Fruit fly (Drosophila melanogaster) whole organism, embryonic: ENCODE data around the gene CG5828.

ENCODE experiments used
- Abd-B ChIP-seq: fragments of 200-800 bp; sonication (Bioruptor generic); optimal IDR thresholded peaks from 2 replicates; lab custom pipeline; 2018; ENCODE audit warnings: missing biosample characterization, mild to moderate bottlenecking, missing genetic modification characterization, moderate library complexity
- Atf-2 ChIP-seq: fragments of 200-800 bp; sonication (Bioruptor generic); optimal IDR thresholded peaks from 2 replicates; lab custom pipeline; 2016; ENCODE audit warnings: missing biosample characterization, missing genetic modification characterization
- CG10565 ChIP-seq: fragments of 200-800 bp; sonication (Bioruptor generic); optimal IDR thresholded peaks from 3 replicates; lab custom pipeline; 2016; ENCODE audit warnings: missing biosample characterization, mild to moderate bottlenecking, missing genetic modification characterization
- CG11456 ChIP-seq: fragments of 200-800 bp; sonication (Bioruptor generic); IDR thresholded peaks from 3 replicates; pipeline ENCODE4 v1.3.6; 2022; ENCODE audit warnings: missing biosample characterization, missing genetic modification characterization
- CG12155 ChIP-seq: fragments of 200-800 bp; sonication (Bioruptor generic); optimal IDR thresholded peaks from 3 replicates; lab custom pipeline; 2016; ENCODE audit warnings: missing biosample characterization, missing genetic modification characterization
- CG13296 ChIP-seq: fragments of 200-800 bp; sonication (Bioruptor generic); optimal IDR thresholded peaks from 3 replicates; lab custom pipeline; 2018; ENCODE audit warnings: missing biosample characterization, mild to moderate bottlenecking, missing genetic modification characterization
- CG16863 ChIP-seq: fragments of 200-800 bp; sonication (Bioruptor generic); optimal IDR thresholded peaks from 3 replicates; lab custom pipeline; 2016; ENCODE audit warnings: missing biosample characterization, missing genetic modification characterization
- CG17359 ChIP-seq: fragments of 200-800 bp; sonication (Bioruptor generic); optimal IDR thresholded peaks from 3 replicates; lab custom pipeline; 2018; ENCODE audit warnings: missing biosample characterization, mild to moderate bottlenecking, missing genetic modification characterization, moderate library complexity
- CG18262 ChIP-seq: fragments of 200-800 bp; optimal IDR thresholded peaks from 3 replicates; lab custom pipeline; 2019; ENCODE audit warnings: missing biosample characterization, mild to moderate bottlenecking, missing genetic modification characterization, moderate library complexity
- CG31365 ChIP-seq: fragments of 200-800 bp; sonication (Bioruptor generic); optimal IDR thresholded peaks from 2 replicates; lab custom pipeline; 2018; ENCODE audit warnings: missing biosample characterization, mild to moderate bottlenecking, missing genetic modification characterization
- CG32532 ChIP-seq: fragments of 200-800 bp; sonication (Bioruptor generic); IDR thresholded peaks from 2 replicates; pipeline ENCODE4 v1.3.6; 2022; ENCODE audit warnings: missing biosample characterization, missing genetic modification characterization
- CG3847 ChIP-seq: fragments of 200-800 bp; sonication (Bioruptor generic); IDR thresholded peaks from 2 replicates; pipeline ENCODE4 v1.3.6; 2022; ENCODE audit warnings: missing biosample characterization, missing genetic modification characterization
- CG6854 ChIP-seq: fragments of 200-800 bp; sonication (Bioruptor generic); optimal IDR thresholded peaks from 3 replicates; lab custom pipeline; 2017; ENCODE audit warnings: missing biosample characterization, mild to moderate bottlenecking, missing genetic modification characterization
- CG7556 ChIP-seq: fragments of 200-800 bp; sonication (Bioruptor generic); optimal IDR thresholded peaks from 2 replicates; lab custom pipeline; 2017; ENCODE audit warnings: missing biosample characterization, mild to moderate bottlenecking, missing genetic modification characterization
- CG8359 ChIP-seq: fragments of 200-800 bp; sonication (Bioruptor generic); optimal IDR thresholded peaks from 2 replicates; lab custom pipeline; 2017; ENCODE audit warnings: missing biosample characterization, mild to moderate bottlenecking, missing genetic modification characterization, borderline replicate concordance
- CG8478 ChIP-seq: fragments of >200 bp; optimal IDR thresholded peaks from 2 replicates; lab custom pipeline; 2018
- Dip2 ChIP-seq: fragments of 200-800 bp; sonication (Bioruptor generic); IDR thresholded peaks from 2 replicates; pipeline ENCODE4 v1.3.6; 2022; ENCODE audit warnings: missing biosample characterization, missing genetic modification characterization
- H2.0 ChIP-seq: fragments of 200-800 bp; sonication (Bioruptor generic); IDR thresholded peaks from 2 replicates; pipeline ENCODE4 v1.3.6; 2022; ENCODE audit warnings: missing biosample characterization, missing genetic modification characterization
- Hr39 ChIP-seq: fragments of >200 bp; optimal IDR thresholded peaks from 2 replicates; lab custom pipeline; 2017
- Lpt ChIP-seq: fragments of >200 bp; optimal IDR thresholded peaks from 2 replicates; lab custom pipeline; 2018; ENCODE audit warnings: missing biosample characterization, missing genetic modification characterization
- MESR4 ChIP-seq: fragments of 200-800 bp; sonication (Bioruptor generic); optimal IDR thresholded peaks from 2 replicates; lab custom pipeline; 2018; ENCODE audit warnings: missing biosample characterization, mild to moderate bottlenecking, missing genetic modification characterization, moderate library complexity
- MTF-1 ChIP-seq: fragments of 200-800 bp; sonication (Bioruptor generic); optimal IDR thresholded peaks from 2 replicates; lab custom pipeline; 2018; ENCODE audit warnings: missing biosample characterization, mild to moderate bottlenecking, missing genetic modification characterization, borderline replicate concordance
- Med ChIP-seq: fragments of 200-800 bp; sonication (Bioruptor generic); peaks from one replicate; lab custom pipeline; 2016; ENCODE audit warnings: missing biosample characterization, missing genetic modification characterization, mild to moderate bottlenecking, inconsistent platforms, moderate library complexity
- Mrtf ChIP-seq: fragments of 200-800 bp; sonication (Bioruptor generic); IDR thresholded peaks from 3 replicates; pipeline ENCODE4 v1.3.6; 2022; ENCODE audit warnings: missing biosample characterization, missing genetic modification characterization
- Myb ChIP-seq: fragments of 200-800 bp; sonication (Bioruptor generic); optimal IDR thresholded peaks from 2 replicates; lab custom pipeline; 2016; ENCODE audit warnings: missing biosample characterization, missing genetic modification characterization
- abd-A ChIP-seq: fragments of 200-800 bp; sonication (Bioruptor generic); optimal IDR thresholded peaks from 3 replicates; lab custom pipeline; 2019; ENCODE audit warnings: missing biosample characterization, mild to moderate bottlenecking, missing genetic modification characterization, moderate library complexity
- caup ChIP-seq: fragments of 200-800 bp; sonication (Bioruptor generic); optimal IDR thresholded peaks from 3 replicates; lab custom pipeline; 2017; ENCODE audit warnings: missing biosample characterization, mild to moderate bottlenecking, missing genetic modification characterization, moderate library complexity; ENCODE audit not compliant: severe bottlenecking
- chif ChIP-seq, 2 experiments: fragments of 200-800 bp; sonication (Bioruptor generic); optimal IDR thresholded peaks; 3 replicates each; lab custom pipeline; 2016; ENCODE audit warnings: missing biosample characterization in 2 of 2, missing genetic modification characterization in 2 of 2
- chinmo ChIP-seq: fragments of 200-800 bp; sonication (Bioruptor generic); IDR thresholded peaks from 4 replicates; pipeline ENCODE4 v1.3.6; 2022; ENCODE audit warnings: missing biosample characterization, missing genetic modification characterization; ENCODE audit not compliant: partially characterized antibody
- crp ChIP-seq, 2 experiments: fragments of 200-800 bp; sonication (Bioruptor generic); optimal IDR thresholded peaks; 2 replicates in 1 of 2; 3 replicates in 1 of 2; lab custom pipeline; 2017; ENCODE audit warnings: missing biosample characterization in 2 of 2, missing genetic modification characterization in 2 of 2, mild to moderate bottlenecking in 1 of 2, moderate library complexity in 1 of 2
- dpn ChIP-seq, 2 experiments: fragments of 200-800 bp; sonication (Bioruptor generic); optimal IDR thresholded peaks; 3 replicates each; lab custom pipeline; 2016; ENCODE audit warnings: missing biosample characterization in 2 of 2, missing genetic modification characterization in 2 of 2
- ems ChIP-seq: fragments of 200-800 bp; sonication (Bioruptor generic); optimal IDR thresholded peaks from 3 replicates; lab custom pipeline; 2016; ENCODE audit warnings: missing biosample characterization, missing genetic modification characterization
- ewg ChIP-seq: fragments of 200-800 bp; sonication (Bioruptor generic); optimal IDR thresholded peaks from 3 replicates; lab custom pipeline; 2017; ENCODE audit warnings: mild to moderate bottlenecking, missing biosample characterization, missing genetic modification reagents, missing genetic modification characterization
- fd102C ChIP-seq: fragments of 200-800 bp; sonication (Bioruptor generic); optimal IDR thresholded peaks from 2 replicates; lab custom pipeline; 2018; ENCODE audit warnings: missing biosample characterization, mild to moderate bottlenecking, missing genetic modification characterization, moderate library complexity
- grau ChIP-seq: fragments of 200-800 bp; optimal IDR thresholded peaks from 3 replicates; lab custom pipeline; 2019; ENCODE audit warnings: missing biosample characterization, mild to moderate bottlenecking, missing genetic modification characterization, moderate library complexity
- hb ChIP-seq: fragments of 200-800 bp; sonication (Bioruptor generic); IDR thresholded peaks from 3 replicates; pipeline ENCODE4 v1.3.6; 2022; ENCODE audit warnings: missing biosample characterization, missing genetic modification characterization; ENCODE audit not compliant: partially characterized antibody
- inv ChIP-seq: fragments of 200-800 bp; sonication (Bioruptor generic); IDR thresholded peaks from 2 replicates; pipeline ENCODE4 v1.3.6; 2022; ENCODE audit warnings: missing biosample characterization, missing genetic modification characterization; ENCODE audit not compliant: partially characterized antibody
- peb ChIP-seq: fragments of 200-800 bp; sonication (Bioruptor generic); IDR thresholded peaks from 2 replicates; pipeline ENCODE4 v1.3.6; 2022; ENCODE audit warnings: missing biosample characterization, missing genetic modification characterization
- pnt ChIP-seq: fragments of 200-800 bp; sonication (Bioruptor generic); optimal IDR thresholded peaks from 3 replicates; lab custom pipeline; 2016; ENCODE audit warnings: missing biosample characterization, missing genetic modification characterization
- pzg ChIP-seq: fragments of 200-800 bp; sonication (Bioruptor generic); optimal IDR thresholded peaks from 3 replicates; lab custom pipeline; 2018; ENCODE audit warnings: missing biosample characterization, mild to moderate bottlenecking, missing genetic modification characterization, moderate library complexity
- ro ChIP-seq: fragments of 200-800 bp; sonication (Bioruptor generic); IDR thresholded peaks from 2 replicates; pipeline ENCODE4 v1.3.6; 2022; ENCODE audit warnings: missing biosample characterization, missing genetic modification characterization
- sc ChIP-seq, 3 experiments: fragments of >200 bp in 2 of 3; fragments of 200-800 bp in 1 of 3; sonication (Bioruptor generic) in 1 of 3; optimal IDR thresholded peaks; 2 replicates in 2 of 3; 3 replicates in 1 of 3; lab custom pipeline; 2017; ENCODE audit warnings: mild to moderate bottlenecking in 1 of 3, missing biosample characterization in 1 of 3, missing genetic modification characterization in 1 of 3, missing genetic modification reagents in 1 of 3
- sens ChIP-seq: fragments of 200-800 bp; sonication (Bioruptor generic); peaks from one replicate; lab custom pipeline; 2016; ENCODE audit warnings: missing biosample characterization, missing genetic modification characterization
- seq ChIP-seq: fragments of 200-800 bp; sonication (Bioruptor generic); IDR thresholded peaks from 2 replicates; pipeline ENCODE4 v1.3.6; 2022; ENCODE audit warnings: missing biosample characterization, missing genetic modification characterization
- so ChIP-seq: fragments of 200-800 bp; sonication (Bioruptor generic); IDR thresholded peaks from 3 replicates; pipeline ENCODE4 v1.3.6; 2022; ENCODE audit warnings: missing biosample characterization, missing genetic modification characterization
- sr ChIP-seq: fragments of 200-800 bp; sonication (Bioruptor generic); IDR thresholded peaks from 3 replicates; pipeline ENCODE4 v1.3.6; 2022; ENCODE audit warnings: missing biosample characterization, missing genetic modification characterization
- zfh1 ChIP-seq: fragments of 200-800 bp; sonication (Bioruptor generic); IDR thresholded peaks from 3 replicates; pipeline ENCODE4 v1.3.6; 2022; ENCODE audit warnings: missing biosample characterization, missing genetic modification characterization

CG5828 gene

DNA sequence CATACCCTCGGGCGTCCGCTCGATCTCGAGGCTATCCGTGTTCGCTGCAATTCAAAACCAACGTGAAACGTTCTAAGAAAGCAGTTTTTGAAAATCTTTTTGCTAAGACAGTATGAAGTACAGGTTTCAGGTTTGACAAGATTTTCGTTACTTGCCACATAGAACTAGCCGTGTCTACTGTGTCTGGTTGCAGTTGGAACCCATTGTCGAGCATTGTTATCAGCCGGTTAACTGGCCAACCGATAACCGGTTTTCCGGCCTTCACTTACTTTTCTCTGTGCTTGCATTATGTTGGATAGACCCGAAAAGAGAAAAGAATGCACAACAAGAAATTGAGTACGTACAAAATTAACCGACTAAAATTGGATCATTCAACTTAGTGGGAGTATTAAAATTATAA lies 43.8 kb upstream of the CG5828 start (continued):
- TF ChIP-seq inv (GFP tag; lab: Robert Waterston, UW) (no peak), CG10565 (no peak), Atf-2 (GFP tag; lab: Kevin White, UChicago) (no peak), chif (GFP tag; optimal IDR thresholded peaks at IDR 0.05; lab: Kevin White, UChicago) (no peak), ro (GFP tag; lab: Robert Waterston, UW) (no peak), CG6854 (GFP tag; lab: Kevin White, UChicago) (no peak), grau (tag; lab: Kevin White, UChicago) (no peak), caup (GFP tag; lab: Kevin White, UChicago) (no peak), Mrtf (GFP tag; lab: Robert Waterston, UW) (no peak), so (GFP tag; lab: Robert Waterston, UW) (no peak), CG32532 (GFP tag; lab: Robert Waterston, UW) (no peak), CG8478 (lab: Kevin White, UChicago) (no peak)
- TF ChIP-seq, all 482 proteins: peak for 5

DNA sequence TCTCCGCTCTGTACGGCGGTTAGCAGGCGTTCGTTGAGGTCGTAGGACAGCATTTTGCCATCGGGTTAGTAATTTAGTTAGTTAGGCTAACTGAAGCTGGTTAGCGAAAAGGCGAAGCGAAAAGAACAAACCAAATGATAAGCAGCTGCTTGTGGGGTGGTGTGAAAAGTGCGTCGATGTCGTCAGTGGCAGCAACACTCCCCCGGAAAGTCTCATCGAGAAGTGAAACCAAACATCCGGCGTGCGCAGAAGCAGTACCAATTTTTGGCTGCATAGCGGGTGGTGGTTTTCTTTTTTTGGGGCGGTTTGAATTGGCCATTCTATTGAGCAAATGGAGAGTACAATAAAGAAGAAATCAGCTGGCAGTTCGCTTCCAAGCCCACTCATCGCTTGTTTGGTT lies 43.0 kb upstream of the CG5828 start, which contains the start of gene CG9121:
Gene CG9121, minus strand, starts transcription at position 238 of the 400 bp plus-strand sequence.
- TF ChIP-seq CG12155 (GFP tag; lab: Kevin White, UChicago), result no peak
- TF ChIP-seq H2.0 (GFP tag; lab: Robert Waterston, UW), result no peak
- TF ChIP-seq abd-A, result peak; percentile 67
- peak; percentile 9 for TF ChIP-seq Med (GFP tag; lab: Kevin White, UChicago)
- peak; percentile 91 for TF ChIP-seq ewg
- TF ChIP-seq MESR4 (GFP tag; lab: Kevin White, UChicago), result peak; percentile 47
- TF ChIP-seq Lpt (GFP tag; lab: Kevin White, UChicago), result no peak
- peak; percentile 71; the same call in 1 of the 4 replicates for TF ChIP-seq chinmo (GFP tag; lab: Robert Waterston, UW)
- peak; percentile 12 for TF ChIP-seq sens (GFP tag; lab: Kevin White, UChicago)
- TF ChIP-seq pzg (GFP tag; lab: Kevin White, UChicago), result peak; percentile 7
- peak in 1 of 2 experiments; percentile 48 for TF ChIP-seq crp (GFP tag; optimal IDR thresholded peaks at IDR 0.05; lab: Kevin White, UChicago)
- peak; percentile 64; the same call in 1 of the 2 replicates for TF ChIP-seq seq (GFP tag; lab: Robert Waterston, UW)

DNA sequence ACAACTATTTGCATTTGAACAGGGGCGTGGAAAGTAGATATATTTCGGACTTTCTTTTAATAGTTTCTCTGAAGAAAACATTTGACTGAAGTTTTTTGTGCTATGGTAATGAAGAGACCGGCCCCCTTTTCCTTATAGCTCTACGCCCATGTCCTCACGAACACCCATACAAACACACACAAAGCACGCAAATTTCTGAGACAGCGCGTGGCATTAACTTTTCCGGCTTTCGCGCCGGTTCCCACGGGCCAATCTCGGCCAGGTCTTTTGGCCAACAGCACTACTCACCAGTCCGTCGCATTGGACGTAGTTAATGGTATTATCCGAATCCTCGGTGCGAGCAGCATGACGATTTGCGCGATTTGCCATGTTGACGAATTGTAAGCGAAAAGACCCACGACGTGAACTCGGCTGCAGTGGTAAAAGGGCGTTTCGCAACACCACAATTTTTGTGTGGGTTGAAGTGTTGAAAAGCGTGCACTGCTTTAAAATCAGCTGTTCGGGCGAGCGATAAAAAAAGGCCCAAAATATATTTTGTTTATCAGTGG lies 41.3 kb upstream of the CG5828 start, which contains the start of gene senju:
Gene senju, plus strand, starts transcription at position 477 of the 548 bp plus-strand sequence.
- TF ChIP-seq ems (peak; percentile 80), zfh1 (GFP tag; lab: Robert Waterston, UW) (peak; percentile 83; the same call in 2 of the 3 replicates), CG3847 (GFP tag; lab: Robert Waterston, UW) (peak; percentile 90), CG16863 (GFP tag; lab: Kevin White, UChicago) (peak; percentile 85), pnt (peak; percentile 74), sr (GFP tag; lab: Robert Waterston, UW) (peak; percentile 88), peb (GFP tag; lab: Robert Waterston, UW) (no peak; the same call in 1 of the 2 replicates), CG7556 (GFP tag; lab: Kevin White, UChicago) (peak; percentile 86), sc (optimal IDR thresholded peaks at IDR 0.05; lab: Kevin White, UChicago) (no peak), sc (GFP tag; optimal IDR thresholded peaks at IDR 0.05; lab: Kevin White, UChicago) (peak; percentile 62), CG8359 (GFP tag; lab: Kevin White, UChicago) (peak; percentile 63), Dip2 (no peak), Hr39 (lab: Kevin White, UChicago) (peak; percentile 62), CG31365 (tag; lab: Kevin White, UChicago) (peak; percentile 75), fd102C (GFP tag; lab: Kevin White, UChicago) (no peak), Abd-B (GFP tag; lab: Kevin White, UChicago) (peak; percentile 16), CG17359 (tag; lab: Kevin White, UChicago) (peak; percentile 78), hb (GFP tag; lab: Robert Waterston, UW) (no peak), MTF-1 (peak; percentile 59), CG11456 (GFP tag; lab: Robert Waterston, UW) (peak; percentile 90), CG13296 (GFP tag; lab: Kevin White, UChicago) (peak; percentile 80), dpn (GFP tag; optimal IDR thresholded peaks at IDR 0.05; lab: Kevin White, UChicago) (peak; percentile 85 to 93), Myb (GFP tag; lab: Kevin White, UChicago) (peak; percentile 79), CG18262 (tag; lab: Kevin White, UChicago) (peak; percentile 78)
